Fruit fly (Drosophila melanogaster) ovary, adult (tissue): ENCODE measurements around the gene CG6845.

ENCODE experiments used
- CG17801 ChIP-seq: fragments of 200-800 bp; optimal IDR thresholded peaks from 2 replicates; lab custom pipeline; 2019; ENCODE audit warnings: missing biosample characterization, mild to moderate bottlenecking, missing genetic modification characterization, moderate library complexity; ENCODE audit not compliant: partially characterized antibody

The CG6845 gene

dm6 chr3L:133806-134325 lies 12.4 kb upstream of the CG6845 start:
- no peak for TF ChIP-seq CG17801 (GFP tag; lab: Kevin White, UChicago)

dm6 chr3L:134868-135267 lies 11.4 kb upstream of the CG6845 start:
- TF ChIP-seq CG17801 (GFP tag; lab: Kevin White, UChicago), result no peak

- peak; percentile 17 for TF ChIP-seq CG17801 (GFP tag; lab: Kevin White, UChicago)
Measured at dm6 chr3L:136591-137280, 9.5 kb upstream of the CG6845 start.

- no peak for TF ChIP-seq CG17801 (GFP tag; lab: Kevin White, UChicago)
Measured at dm6 chr3L:137596-138169, 8.6 kb upstream of the CG6845 start.

dm6 chr3L:139574-140567 lies 6.4 kb upstream of the CG6845 start:
- no peak for TF ChIP-seq CG17801 (GFP tag; lab: Kevin White, UChicago)

- no peak for TF ChIP-seq CG17801 (GFP tag; lab: Kevin White, UChicago)
Measured at dm6 chr3L:140838-141559, 5.2 kb upstream of the CG6845 start.

- no peak for TF ChIP-seq CG17801 (GFP tag; lab: Kevin White, UChicago)
Measured at dm6 chr3L:152489-152888, 6.3 kb downstream of the CG6845 start, which contains the start of the genes Dic61B and p130CAS. TSS of gene Dic61B (minus strand) at chr3L:152589. TSS of gene p130CAS (plus strand) at chr3L:152884.

- no peak for TF ChIP-seq CG17801 (GFP tag; lab: Kevin White, UChicago)
Measured at dm6 chr3L:153670-154069, 7.4 kb downstream of the CG6845 start.

- TF ChIP-seq CG17801 (GFP tag; lab: Kevin White, UChicago), result peak; percentile 22
Measured at dm6 chr3L:156591-157303, 10.5 kb downstream of the CG6845 start.

dm6 chr3L:157674-158179 lies 11.5 kb downstream of the CG6845 start:
- TF ChIP-seq CG17801 (GFP tag; lab: Kevin White, UChicago), result no peak

- TF ChIP-seq CG17801 (GFP tag; lab: Kevin White, UChicago), result no peak
Measured at dm6 chr3L:159406-160084, 13.3 kb downstream of the CG6845 start.

- TF ChIP-seq CG17801 (GFP tag; lab: Kevin White, UChicago), result peak; percentile 34
Measured at dm6 chr3L:160446-161094, 14.3 kb downstream of the CG6845 start.
